Fruit fly (Drosophila melanogaster) whole organism, embryonic: Measurements from ENCODE around the gene Trs20.

Experiments
- ATbp ChIP-seq: fragments of 200-800 bp; sonication (Bioruptor generic); optimal IDR thresholded peaks from 2 replicates; lab custom pipeline; 2017; ENCODE audit warnings: missing biosample characterization, mild to moderate bottlenecking, missing genetic modification characterization, missing genetic modification reagents
- CG10209 ChIP-seq: fragments of 200-800 bp; sonication (Bioruptor generic); optimal IDR thresholded peaks from 3 replicates; lab custom pipeline; 2017; ENCODE audit warnings: missing biosample characterization, mild to moderate bottlenecking, missing genetic modification characterization, missing genetic modification reagents
- CG10267 ChIP-seq: fragments of 200-800 bp; sonication (Bioruptor generic); optimal IDR thresholded peaks from 2 replicates; lab custom pipeline; 2018; ENCODE audit warnings: missing biosample characterization, mild to moderate bottlenecking, missing genetic modification characterization, moderate library complexity
- CG11696 ChIP-seq: fragments of 200-800 bp; sonication (Bioruptor generic); IDR thresholded peaks from 2 replicates; pipeline ENCODE4 v1.3.6; 2022; ENCODE audit warnings: missing biosample characterization, missing genetic modification characterization
- CG11723 ChIP-seq: fragments of 200-800 bp; sonication (Bioruptor generic); optimal IDR thresholded peaks from 2 replicates; lab custom pipeline; 2017; ENCODE audit warnings: missing biosample characterization, mild to moderate bottlenecking, missing genetic modification characterization
- CG12769 ChIP-seq: fragments of 200-800 bp; sonication (Bioruptor generic); optimal IDR thresholded peaks from 2 replicates; lab custom pipeline; 2019; ENCODE audit warnings: missing biosample characterization, mild to moderate bottlenecking, missing genetic modification characterization, moderate library complexity
- CG13894 ChIP-seq: fragments of 200-800 bp; sonication (Bioruptor generic); optimal IDR thresholded peaks from 3 replicates; lab custom pipeline; 2018; ENCODE audit warnings: missing biosample characterization, mild to moderate bottlenecking, missing genetic modification characterization, moderate library complexity
- CG15479 ChIP-seq: fragments of 200-800 bp; sonication (Bioruptor generic); optimal IDR thresholded peaks from 3 replicates; lab custom pipeline; 2019; ENCODE audit warnings: missing biosample characterization, mild to moderate bottlenecking, missing genetic modification characterization, moderate library complexity
- CG17359 ChIP-seq: fragments of 200-800 bp; sonication (Bioruptor generic); optimal IDR thresholded peaks from 3 replicates; lab custom pipeline; 2018; ENCODE audit warnings: missing biosample characterization, mild to moderate bottlenecking, missing genetic modification characterization, moderate library complexity
- CG18011 ChIP-seq: fragments of 200-800 bp; sonication (Bioruptor generic); optimal IDR thresholded peaks from 2 replicates; lab custom pipeline; 2017; ENCODE audit warnings: missing biosample characterization, missing genetic modification characterization, mild to moderate bottlenecking, moderate library complexity, missing genotype
- CG2202 ChIP-seq: fragments of 200-800 bp; sonication (Bioruptor generic); optimal IDR thresholded peaks from 2 replicates; lab custom pipeline; 2018; ENCODE audit warnings: missing biosample characterization, mild to moderate bottlenecking, missing genetic modification characterization
- CG6254 ChIP-seq: fragments of 200-800 bp; sonication (Bioruptor generic); optimal IDR thresholded peaks from 3 replicates; lab custom pipeline; 2017; ENCODE audit warnings: mild to moderate bottlenecking, missing biosample characterization, missing genetic modification reagents, missing genetic modification characterization
- CG7372 ChIP-seq: fragments of 200-800 bp; sonication (Bioruptor generic); IDR thresholded peaks from 2 replicates; pipeline ENCODE4 v1.3.6; 2022; ENCODE audit warnings: missing biosample characterization, missing genetic modification characterization
- CG7839 ChIP-seq: fragments of 200-800 bp; sonication (Bioruptor generic); optimal IDR thresholded peaks from 3 replicates; lab custom pipeline; 2018; ENCODE audit warnings: missing biosample characterization, mild to moderate bottlenecking, missing genetic modification characterization, moderate library complexity
- CG7928 ChIP-seq: fragments of 200-800 bp; sonication (Bioruptor generic); optimal IDR thresholded peaks from 2 replicates; lab custom pipeline; 2017; ENCODE audit warnings: missing biosample characterization, mild to moderate bottlenecking, missing genetic modification characterization
- CG8290 ChIP-seq, 3 experiments: fragments of 200-800 bp; sonication (Bioruptor generic); optimal IDR thresholded peaks; 2 replicates each; lab custom pipeline; 2016 to 2019; ENCODE audit warnings: missing biosample characterization in 3 of 3, missing genetic modification characterization in 3 of 3, mild to moderate bottlenecking in 2 of 3, moderate library complexity in 1 of 3
- D ChIP-seq, 2 experiments: fragments of 200-800 bp in 1 of 2; fragments of >200 bp in 1 of 2; sonication (Bioruptor generic) in 1 of 2; optimal IDR thresholded peaks; 2 replicates in 1 of 2; 3 replicates in 1 of 2; lab custom pipeline; 2017; ENCODE audit warnings: mild to moderate bottlenecking in 1 of 2, missing biosample characterization in 1 of 2, missing genetic modification characterization in 1 of 2, missing genetic modification reagents in 1 of 2
- D19B ChIP-seq: fragments of 200-800 bp; sonication (Bioruptor generic); optimal IDR thresholded peaks from 2 replicates; lab custom pipeline; 2017; ENCODE audit warnings: missing biosample characterization, mild to moderate bottlenecking, missing genetic modification characterization
- Drgx ChIP-seq: fragments of 200-800 bp; sonication (Bioruptor generic); IDR thresholded peaks from 2 replicates; pipeline ENCODE4 v1.3.6; 2022; ENCODE audit warnings: missing biosample characterization, missing genetic modification characterization
- Ets65A ChIP-seq: fragments of 200-800 bp; sonication (Bioruptor generic); peaks from one replicate; lab custom pipeline; 2016; ENCODE audit warnings: missing biosample characterization, missing genetic modification characterization
- HLH3B ChIP-seq: fragments of 200-800 bp; sonication (Bioruptor generic); IDR thresholded peaks from 2 replicates; pipeline ENCODE4 v1.3.6; 2022; ENCODE audit warnings: missing biosample characterization, missing genetic modification characterization
- Hmx ChIP-seq: fragments of 200-800 bp; sonication (Bioruptor generic); optimal IDR thresholded peaks from 2 replicates; lab custom pipeline; 2016; ENCODE audit warnings: missing biosample characterization, missing genetic modification characterization
- Med ChIP-seq: fragments of 200-800 bp; sonication (Bioruptor generic); peaks from one replicate; lab custom pipeline; 2016; ENCODE audit warnings: missing biosample characterization, missing genetic modification characterization, mild to moderate bottlenecking, inconsistent platforms, moderate library complexity
- Pdp1 ChIP-seq, 2 experiments: fragments of 200-800 bp; sonication (Bioruptor generic); optimal IDR thresholded peaks; 3 replicates each; lab custom pipeline; 2016; ENCODE audit warnings: missing biosample characterization in 2 of 2, missing genetic modification characterization in 2 of 2, mild to moderate bottlenecking in 1 of 2, moderate library complexity in 1 of 2
- Sox102F ChIP-seq: fragments of 200-800 bp; sonication (Bioruptor generic); optimal IDR thresholded peaks from 2 replicates; lab custom pipeline; 2018; ENCODE audit warnings: missing biosample characterization, mild to moderate bottlenecking, missing genetic modification characterization, moderate library complexity
- Xbp1 ChIP-seq: fragments of 200-800 bp; sonication (Bioruptor generic); optimal IDR thresholded peaks from 3 replicates; lab custom pipeline; 2016; ENCODE audit warnings: missing biosample characterization, mild to moderate bottlenecking, missing genetic modification characterization
- aop ChIP-seq: fragments of 200-800 bp; sonication (Bioruptor generic); IDR thresholded peaks from 2 replicates; pipeline ENCODE4 v1.3.6; 2022; ENCODE audit warnings: missing biosample characterization, missing genetic modification characterization
- ap ChIP-seq: fragments of 200-800 bp; sonication (Bioruptor generic); IDR thresholded peaks from 2 replicates; pipeline ENCODE4 v1.3.6; 2022; ENCODE audit warnings: missing biosample characterization, missing genetic modification characterization
- bsh ChIP-seq, 2 experiments: fragments of 200-800 bp; sonication (Bioruptor generic); optimal IDR thresholded peaks; 2 replicates each; lab custom pipeline; 2017 to 2018; ENCODE audit warnings: mild to moderate bottlenecking in 2 of 2, missing biosample characterization in 2 of 2, missing genetic modification characterization in 2 of 2, moderate library complexity in 1 of 2
- cwo ChIP-seq: fragments of 200-800 bp; sonication (Bioruptor generic); optimal IDR thresholded peaks from 3 replicates; lab custom pipeline; 2017; ENCODE audit warnings: missing biosample characterization, missing genetic modification characterization, mild to moderate bottlenecking, moderate library complexity, missing genetic modification reagents
- dmrt11E ChIP-seq: fragments of 200-800 bp; sonication (Bioruptor generic); optimal IDR thresholded peaks from 3 replicates; lab custom pipeline; 2018; ENCODE audit warnings: missing biosample characterization, mild to moderate bottlenecking, missing genetic modification characterization, moderate library complexity
- eve ChIP-seq, 2 experiments: fragments of >200 bp; optimal IDR thresholded peaks; 2 replicates each; lab custom pipeline; 2017; ENCODE audit warnings: missing biosample characterization in 2 of 2, missing genetic modification characterization in 2 of 2
- fru ChIP-seq: fragments of >200 bp; optimal IDR thresholded peaks from 2 replicates; lab custom pipeline; 2017
- gt ChIP-seq: fragments of 200-800 bp; sonication (Bioruptor generic); IDR thresholded peaks from 2 replicates; pipeline ENCODE4 v1.3.6; 2022; ENCODE audit warnings: missing biosample characterization, missing genetic modification characterization
- nom ChIP-seq: fragments of 200-800 bp; sonication (Bioruptor generic); optimal IDR thresholded peaks from 2 replicates; lab custom pipeline; 2017; ENCODE audit warnings: missing biosample characterization, missing genetic modification characterization, mild to moderate bottlenecking, moderate library complexity, missing genetic modification reagents
- pan ChIP-seq, 4 experiments: fragments of >200 bp in 3 of 4; fragments of 200-800 bp in 1 of 4; sonication (Bioruptor generic) in 1 of 4; optimal IDR thresholded peaks in 3 of 4; IDR thresholded peaks in 1 of 4; 2 replicates each; pipeline versions ENCODE4 v1.3.6 to Lab custom; 2017 to 2022; ENCODE audit warnings: missing biosample characterization in 2 of 4, missing genetic modification characterization in 2 of 4, mixed read lengths in 1 of 4
- repo ChIP-seq: fragments of 200-800 bp; sonication (Bioruptor generic); optimal IDR thresholded peaks from 2 replicates; lab custom pipeline; 2016; ENCODE audit warnings: missing biosample characterization, missing genetic modification characterization
- row ChIP-seq: fragments of 200-800 bp; sonication (Bioruptor generic); IDR thresholded peaks from 3 replicates; pipeline ENCODE4 v1.3.6; 2022; ENCODE audit warnings: missing biosample characterization, missing genetic modification characterization
- scrt ChIP-seq: fragments of 200-800 bp; sonication (Bioruptor generic); optimal IDR thresholded peaks from 2 replicates; lab custom pipeline; 2018; ENCODE audit warnings: missing biosample characterization, mild to moderate bottlenecking, missing genetic modification characterization, moderate library complexity
- tgo ChIP-seq: fragments of 200-800 bp; sonication (Bioruptor generic); IDR thresholded peaks from 3 replicates; pipeline ENCODE4 v1.3.6; 2022; ENCODE audit warnings: missing biosample characterization, missing genetic modification characterization
- tin ChIP-seq: fragments of 200-800 bp; sonication (Bioruptor generic); optimal IDR thresholded peaks from 3 replicates; lab custom pipeline; 2016; ENCODE audit warnings: missing biosample characterization, missing genetic modification characterization
- twi ChIP-seq: fragments of 200-800 bp; optimal IDR thresholded peaks from 2 replicates; lab custom pipeline; 2019; ENCODE audit warnings: missing biosample characterization, mild to moderate bottlenecking, missing genetic modification characterization, moderate library complexity
- wdn ChIP-seq: fragments of 200-800 bp; sonication (Bioruptor generic); IDR thresholded peaks from 2 replicates; pipeline ENCODE4 v1.3.6; 2022; ENCODE audit warnings: missing biosample characterization, missing genetic modification characterization
- zf30C ChIP-seq: fragments of 200-800 bp; sonication (Bioruptor generic); optimal IDR thresholded peaks from 3 replicates; lab custom pipeline; 2018; ENCODE audit warnings: missing biosample characterization, mild to moderate bottlenecking, missing genetic modification characterization

Trs20 gene

DNA sequence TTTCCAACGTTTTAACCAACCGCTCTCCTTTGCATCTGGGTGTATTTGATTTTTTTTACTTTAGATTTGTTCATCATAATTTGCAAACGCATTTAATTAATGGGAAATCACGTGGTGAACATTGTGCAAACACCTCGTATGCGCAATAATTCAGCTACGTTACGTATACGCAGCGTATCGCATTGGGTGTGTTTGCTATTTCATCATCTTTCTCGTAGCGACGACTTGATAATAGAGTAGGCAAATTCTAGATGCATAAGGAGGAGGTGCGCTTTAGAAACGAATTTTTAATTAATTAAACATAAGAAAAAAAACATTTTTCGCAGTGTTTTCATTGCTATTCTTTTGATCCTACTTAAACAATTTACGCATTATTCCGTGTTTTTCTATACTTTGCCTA lies 22.2 kb upstream of the Trs20 start:
- TF ChIP-seq eve (GFP tag; optimal IDR thresholded peaks at IDR 0.05; lab: Kevin White, UChicago), result peak in 1 of 2 experiments; percentile 55
- peak in 1 of 2 experiments; percentile 1 for TF ChIP-seq Pdp1 (GFP tag; optimal IDR thresholded peaks at IDR 0.05; lab: Kevin White, UChicago)
- TF ChIP-seq CG6254 (GFP tag; lab: Kevin White, UChicago), result no peak
- no peak for TF ChIP-seq dmrt11E
- no peak for TF ChIP-seq Sox102F
- peak; percentile 74; the same call in 1 of the 2 replicates for TF ChIP-seq CG7372 (GFP tag; lab: Robert Waterston, UW)
- TF ChIP-seq repo (GFP tag; lab: Kevin White, UChicago), result no peak
- no peak for TF ChIP-seq tgo (GFP tag; lab: Robert Waterston, UW)
- TF ChIP-seq fru, result no peak
- TF ChIP-seq CG10267 (tag; lab: Kevin White, UChicago), result no peak
- TF ChIP-seq Xbp1, result no peak
- TF ChIP-seq, all 482 proteins: peak for 3

DNA sequence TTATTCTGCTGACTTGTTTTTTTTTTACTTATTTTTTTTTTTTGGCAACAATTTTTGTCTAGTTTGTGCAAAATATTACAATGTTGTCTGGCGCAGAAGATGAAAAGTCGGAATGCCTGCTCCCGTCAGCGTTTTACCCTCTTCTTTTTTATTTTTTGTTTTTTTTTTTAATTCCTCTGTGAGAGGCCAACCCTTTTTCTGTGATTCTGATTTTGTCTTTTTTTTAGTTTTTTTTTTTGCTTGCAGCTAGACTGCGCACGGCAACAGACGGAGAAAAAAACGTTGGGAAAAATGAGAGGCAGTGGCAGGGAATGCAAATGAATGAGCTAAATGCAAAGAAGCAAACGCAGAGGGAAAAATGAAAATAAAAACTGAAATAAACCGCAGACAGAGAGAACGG lies 21.7 kb upstream of the Trs20 start:
- TF ChIP-seq CG11723 (GFP tag; lab: Kevin White, UChicago), result no peak
- peak; percentile 64 for TF ChIP-seq nom (GFP tag; lab: Kevin White, UChicago)
- TF ChIP-seq CG7839 (tag; lab: Kevin White, UChicago), result no peak
- TF ChIP-seq bsh (GFP tag; optimal IDR thresholded peaks at IDR 0.05; lab: Kevin White, UChicago), result peak in 1 of 2 experiments; percentile 10
- TF ChIP-seq Drgx (GFP tag; lab: Robert Waterston, UW), result peak; percentile 54; the same call in 1 of the 2 replicates
- TF ChIP-seq CG15479 (GFP tag; lab: Kevin White, UChicago), result no peak

DNA sequence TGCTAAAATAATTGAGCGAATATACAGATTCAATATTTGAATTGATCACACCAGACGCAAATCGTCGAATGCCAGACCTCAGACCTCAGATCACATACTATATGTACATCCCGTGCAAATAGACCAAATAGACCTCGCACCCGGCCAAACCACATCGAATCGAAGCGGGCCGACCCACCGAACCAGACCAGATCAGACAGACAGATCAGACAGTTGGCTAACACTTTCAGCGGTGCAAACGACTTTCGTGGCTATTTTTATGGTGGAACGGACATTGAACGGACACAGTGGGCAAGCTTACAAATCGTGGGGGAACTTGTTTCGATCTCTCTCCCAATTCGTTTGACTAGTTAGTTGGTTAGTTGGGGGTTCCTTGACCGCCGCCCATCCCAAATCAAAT lies 20.3 kb upstream of the Trs20 start:
- no peak for TF ChIP-seq CG8290 (GFP tag; optimal IDR thresholded peaks at IDR 0.05; lab: Kevin White, UChicago)
- peak in 1 of 2 experiments; percentile 9 for TF ChIP-seq CG8290 (tag; optimal IDR thresholded peaks at IDR 0.05; lab: Kevin White, UChicago)
- TF ChIP-seq cwo, result peak; percentile 20
- TF ChIP-seq Drgx (GFP tag; lab: Robert Waterston, UW), result peak; percentile 15; the same call in 1 of the 2 replicates
- no peak for TF ChIP-seq CG2202 (tag; lab: Kevin White, UChicago)
- no peak for TF ChIP-seq fru
- TF ChIP-seq pan (optimal IDR thresholded peaks at IDR 0.05; lab: Kevin White, UChicago), result no peak
- TF ChIP-seq pan (GFP tag; optimal IDR thresholded peaks at IDR 0.05 in 1 of 2, IDR thresholded peaks at IDR 0.05 in 1 of 2), result peak in 1 of 2 experiments; percentile 17
- no peak for TF ChIP-seq ap (GFP tag; lab: Robert Waterston, UW)
- TF ChIP-seq CG12769 (tag; lab: Kevin White, UChicago), result peak; percentile 71
- TF ChIP-seq CG10209 (GFP tag; lab: Kevin White, UChicago), result no peak
- peak; percentile 18 for TF ChIP-seq CG13894
- peak; percentile 76 for TF ChIP-seq Med (GFP tag; lab: Kevin White, UChicago)
- no peak for TF ChIP-seq Hmx (GFP tag; lab: Kevin White, UChicago)
- no peak for TF ChIP-seq row (GFP tag; lab: Robert Waterston, UW)

DNA sequence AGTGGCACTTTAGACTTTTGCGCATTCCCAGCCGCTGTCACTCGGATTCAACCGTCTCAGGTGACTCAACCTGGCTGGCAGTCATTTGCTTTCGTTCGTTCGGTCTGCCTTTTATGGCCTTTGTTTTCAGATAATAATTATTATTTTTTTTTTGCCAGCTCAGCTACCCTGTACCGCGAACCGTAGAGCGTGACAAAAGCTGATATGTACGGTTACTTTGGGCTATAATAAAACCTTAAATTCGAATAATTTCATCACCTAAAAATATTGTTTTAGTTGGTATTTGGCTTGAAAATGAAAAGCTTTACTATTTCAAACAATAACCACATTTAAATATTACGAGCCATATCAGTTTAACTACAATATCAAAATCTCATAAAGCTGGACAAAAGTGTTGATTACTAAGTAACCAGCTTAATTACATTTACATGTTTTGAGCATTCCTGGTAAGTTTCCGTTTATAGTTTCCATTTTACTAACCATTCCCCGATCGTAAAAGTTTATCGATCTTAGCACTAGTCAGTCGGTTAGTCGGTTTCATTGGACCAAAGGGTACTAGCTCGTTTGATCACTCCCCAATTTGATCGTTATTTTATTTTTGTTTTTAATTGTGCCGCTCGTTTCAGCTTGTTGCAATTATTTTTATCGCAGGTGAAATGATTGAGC lies 19.6 kb upstream of the Trs20 start:
- TF ChIP-seq D19B (GFP tag; lab: Kevin White, UChicago) (peak; percentile 85), CG17359 (tag; lab: Kevin White, UChicago) (peak; percentile 2), ATbp (GFP tag; lab: Kevin White, UChicago) (no peak), tin (GFP tag; lab: Kevin White, UChicago) (no peak), gt (GFP tag; lab: Robert Waterston, UW) (no peak), CG7928 (GFP tag; lab: Kevin White, UChicago) (no peak), HLH3B (GFP tag; lab: Robert Waterston, UW) (no peak), twi (tag; lab: Kevin White, UChicago) (no peak), D (optimal IDR thresholded peaks at IDR 0.05; lab: Kevin White, UChicago) (no peak), D (GFP tag; optimal IDR thresholded peaks at IDR 0.05; lab: Kevin White, UChicago) (no peak), CG18011 (GFP tag; lab: Kevin White, UChicago) (peak; percentile 86), Ets65A (GFP tag; lab: Kevin White, UChicago) (peak; percentile 35), zf30C (no peak), scrt (no peak), wdn (GFP tag; lab: Robert Waterston, UW) (no peak), aop (no peak), CG11696 (GFP tag; lab: Robert Waterston, UW) (no peak)
